Fruit fly (Drosophila melanogaster): Measurements from ENCODE around the gene CG32987.

Gene CG32987

dm6 chr2L:8844693-8845092, 18.9 kb upstream of the CG32987 start:
- no peak for TF ChIP-seq Myc (optimal IDR thresholded peaks at IDR 0.05)

- TF ChIP-seq psq (optimal IDR thresholded peaks at IDR 0.05), result no peak
- TF ChIP-seq h (optimal IDR thresholded peaks at IDR 0.05), result no peak
- no peak for TF ChIP-seq Myc (optimal IDR thresholded peaks at IDR 0.05)
- TF ChIP-seq Sin3A (optimal IDR thresholded peaks at IDR 0.05), result no peak
- TF ChIP-seq insv (optimal IDR thresholded peaks at IDR 0.05), result no peak
- no peak for TF ChIP-seq ttk (optimal IDR thresholded peaks at IDR 0.05)
Measured at dm6 chr2L:8845931-8846330, 17.7 kb upstream of the CG32987 start.

DNA sequence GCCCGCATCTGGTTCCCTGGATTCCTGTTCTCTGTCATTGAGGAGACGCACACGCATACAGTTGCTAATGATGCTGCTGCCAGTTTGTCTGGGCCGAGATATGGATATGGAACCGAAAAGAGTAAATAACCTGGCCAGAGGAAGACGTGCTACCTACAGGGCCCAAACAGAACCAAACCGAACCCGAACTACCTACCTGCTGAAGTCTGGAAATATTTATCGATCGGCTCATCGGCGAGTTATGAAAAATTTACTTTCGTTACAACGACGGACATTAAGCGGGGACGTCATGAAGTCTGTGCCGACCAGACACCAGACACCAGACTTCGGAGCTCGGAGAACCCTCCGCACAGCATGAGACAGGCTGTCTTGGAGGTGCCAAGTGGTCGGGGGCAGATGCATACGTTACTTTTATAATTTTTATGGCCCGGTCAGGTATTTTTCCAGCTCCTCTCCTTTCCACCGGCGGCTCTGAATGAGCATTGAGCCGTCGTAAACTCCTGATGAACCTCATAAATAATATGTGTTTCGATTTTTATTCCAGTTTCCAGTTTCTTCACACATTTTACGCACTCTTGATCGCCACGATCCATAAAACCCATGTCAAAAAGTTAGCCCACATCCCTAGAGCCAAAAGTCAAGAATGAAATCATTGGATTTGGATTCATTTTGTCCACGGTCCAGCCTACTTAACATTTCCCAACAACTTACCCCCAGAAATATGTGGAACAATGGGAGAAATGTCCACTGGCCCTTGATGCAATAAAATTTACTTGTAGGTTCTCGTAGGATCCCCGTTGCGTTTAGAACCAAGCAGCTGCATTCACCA, 16.7 kb upstream of the CG32987 start:
- TF ChIP-seq ttk (optimal IDR thresholded peaks at IDR 0.05), result no peak
- TF ChIP-seq Myc (optimal IDR thresholded peaks at IDR 0.05), result no peak
- TF ChIP-seq psq (optimal IDR thresholded peaks at IDR 0.05), result no peak

DNA sequence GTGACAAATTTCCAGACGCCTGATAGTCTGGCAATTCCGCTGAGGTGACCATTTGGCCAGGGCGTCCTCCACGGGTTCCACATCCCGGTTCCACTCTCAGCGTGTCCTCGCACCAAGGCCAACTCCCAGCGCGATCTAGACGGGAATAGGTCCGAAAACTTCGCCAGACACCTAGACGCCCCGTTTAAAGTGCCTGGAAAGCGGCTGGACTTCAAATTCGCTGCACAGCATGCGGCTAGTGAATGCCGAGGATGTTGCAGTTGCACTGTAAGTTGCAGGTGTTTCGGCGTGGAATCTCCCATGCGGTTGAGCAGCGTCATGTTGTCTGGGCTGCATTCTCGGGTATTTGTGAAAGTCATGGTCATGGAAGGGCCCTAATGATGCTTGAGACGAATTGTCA, 14.4 kb upstream of the CG32987 start:
- TF ChIP-seq Myc (optimal IDR thresholded peaks at IDR 0.05), result no peak
- no peak for TF ChIP-seq psq (optimal IDR thresholded peaks at IDR 0.05)
- TF ChIP-seq ttk (optimal IDR thresholded peaks at IDR 0.05), result no peak
- no peak for TF ChIP-seq insv (optimal IDR thresholded peaks at IDR 0.05)
- TF ChIP-seq Sin3A (optimal IDR thresholded peaks at IDR 0.05), result no peak
- no peak for TF ChIP-seq h (optimal IDR thresholded peaks at IDR 0.05)

DNA sequence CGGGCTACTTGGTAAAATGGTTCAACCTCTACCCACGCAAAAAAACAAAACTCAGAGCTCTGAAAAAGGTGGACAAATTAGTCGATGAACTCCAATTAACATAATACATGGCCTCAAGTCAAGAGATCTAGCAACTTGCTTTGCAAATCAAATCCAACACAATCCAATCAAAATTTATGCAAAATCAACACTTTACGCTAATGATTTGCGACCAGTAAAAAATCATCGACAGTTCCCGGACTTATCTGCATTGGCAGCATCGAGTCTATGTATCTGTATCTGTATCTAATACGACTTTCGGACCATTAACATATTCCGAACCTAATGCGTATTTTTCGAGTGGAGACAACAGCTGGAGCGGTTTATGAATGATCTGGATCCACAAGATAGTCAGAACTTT, 12.6 kb upstream of the CG32987 start:
- no peak for TF ChIP-seq Myc (optimal IDR thresholded peaks at IDR 0.05)

DNA sequence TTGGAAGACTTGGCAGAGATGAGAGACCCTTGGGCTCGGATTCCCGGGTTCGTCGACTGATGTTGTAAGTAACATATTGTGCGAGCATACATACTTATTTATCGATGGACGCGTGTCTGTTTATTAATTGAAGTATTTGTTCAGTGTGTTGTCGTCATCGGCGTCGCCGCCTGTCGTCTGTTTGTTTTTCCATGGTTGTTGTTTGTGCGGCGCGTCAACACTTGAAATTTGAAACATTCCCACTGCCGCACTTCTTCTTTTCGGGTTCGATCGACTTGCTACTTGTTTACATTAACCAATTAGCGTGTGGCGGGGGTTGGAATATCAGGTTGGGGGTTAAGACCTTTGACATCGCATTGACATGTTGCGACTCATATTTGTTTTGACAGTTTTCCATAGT, 11.4 kb upstream of the CG32987 start:
- TF ChIP-seq ttk (optimal IDR thresholded peaks at IDR 0.05) (no peak), psq (optimal IDR thresholded peaks at IDR 0.05) (no peak), h (optimal IDR thresholded peaks at IDR 0.05) (no peak), Sin3A (optimal IDR thresholded peaks at IDR 0.05) (no peak), Myc (optimal IDR thresholded peaks at IDR 0.05) (no peak), insv (optimal IDR thresholded peaks at IDR 0.05) (no peak)

dm6 chr2L:8855482-8855881, 8.1 kb upstream of the CG32987 start:
- TF ChIP-seq ttk (optimal IDR thresholded peaks at IDR 0.05) (no peak), h (optimal IDR thresholded peaks at IDR 0.05) (no peak), insv (optimal IDR thresholded peaks at IDR 0.05) (no peak), psq (optimal IDR thresholded peaks at IDR 0.05) (no peak), Sin3A (optimal IDR thresholded peaks at IDR 0.05) (no peak), Myc (optimal IDR thresholded peaks at IDR 0.05) (no peak)

- TF ChIP-seq ttk (optimal IDR thresholded peaks at IDR 0.05) (no peak), insv (optimal IDR thresholded peaks at IDR 0.05) (no peak), psq (optimal IDR thresholded peaks at IDR 0.05) (no peak), Myc (optimal IDR thresholded peaks at IDR 0.05) (no peak), h (optimal IDR thresholded peaks at IDR 0.05) (no peak)
Measured at dm6 chr2L:8857752-8858151, 5.9 kb upstream of the CG32987 start.

DNA sequence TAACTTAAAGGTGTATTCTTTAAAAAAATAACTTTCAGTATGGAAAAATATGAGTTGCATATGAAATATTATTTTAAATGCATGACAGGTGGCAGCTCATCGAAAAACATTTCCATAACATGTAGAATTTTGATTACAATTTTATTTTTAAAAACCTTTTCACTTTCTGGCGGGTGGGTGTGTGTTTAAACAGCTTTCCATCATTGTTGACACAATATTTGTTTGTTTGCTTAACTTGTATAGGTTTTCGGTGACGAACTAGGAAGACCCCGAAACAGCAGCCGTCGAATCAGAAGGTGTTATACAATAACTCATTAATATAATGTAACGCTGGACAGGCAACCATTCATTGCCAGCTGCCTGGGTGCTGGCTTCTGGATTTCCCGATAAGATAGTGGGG, 3.8 kb upstream of the CG32987 start:
- TF ChIP-seq h (optimal IDR thresholded peaks at IDR 0.05), result no peak
- no peak for TF ChIP-seq insv (optimal IDR thresholded peaks at IDR 0.05)

dm6 chr2L:8860767-8861166, 2.8 kb upstream of the CG32987 start:
- TF ChIP-seq ttk (optimal IDR thresholded peaks at IDR 0.05), result no peak
- no peak for TF ChIP-seq Sin3A (optimal IDR thresholded peaks at IDR 0.05)
- no peak for TF ChIP-seq h (optimal IDR thresholded peaks at IDR 0.05)
- TF ChIP-seq psq (optimal IDR thresholded peaks at IDR 0.05), result no peak
- no peak for TF ChIP-seq insv (optimal IDR thresholded peaks at IDR 0.05)
- TF ChIP-seq Myc (optimal IDR thresholded peaks at IDR 0.05), result no peak

DNA sequence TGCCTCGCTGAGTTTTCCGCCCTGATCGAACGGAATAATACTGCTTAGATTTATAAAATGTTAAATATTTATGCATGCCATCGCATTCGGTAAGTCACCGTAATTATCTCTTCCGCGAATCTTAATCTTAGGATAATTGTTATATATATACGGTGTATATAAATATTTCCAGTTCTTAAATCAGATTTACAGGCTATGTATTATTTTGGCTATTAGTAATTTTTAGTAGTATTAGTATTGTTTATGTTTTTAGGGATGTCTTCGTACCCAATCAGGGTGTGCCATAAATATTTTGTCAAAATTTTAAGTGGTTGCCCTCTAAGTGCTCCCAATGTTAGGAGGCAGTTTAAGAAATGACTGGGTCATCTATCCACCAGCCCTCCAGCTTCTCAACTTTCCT, 1.1 kb upstream of the CG32987 start, which contains the start of gene CG32986:
Gene CG32986 (plus strand): TSS at position 301 of the 400 bp plus-strand sequence.
- TF ChIP-seq psq (optimal IDR thresholded peaks at IDR 0.05) (no peak), ttk (optimal IDR thresholded peaks at IDR 0.05) (no peak)

dm6 chr2L:8864564-8864963, 953 bp downstream of the CG32987 start, which contains the start of gene CG32988:
CG32988 (plus strand) TSS chr2L:8864864.
- TF ChIP-seq h (optimal IDR thresholded peaks at IDR 0.05), result no peak
- TF ChIP-seq Myc (optimal IDR thresholded peaks at IDR 0.05), result no peak
- no peak for TF ChIP-seq Sin3A (optimal IDR thresholded peaks at IDR 0.05)
- no peak for TF ChIP-seq psq (optimal IDR thresholded peaks at IDR 0.05)
- TF ChIP-seq insv (optimal IDR thresholded peaks at IDR 0.05), result no peak
- TF ChIP-seq ttk (optimal IDR thresholded peaks at IDR 0.05), result no peak

DNA sequence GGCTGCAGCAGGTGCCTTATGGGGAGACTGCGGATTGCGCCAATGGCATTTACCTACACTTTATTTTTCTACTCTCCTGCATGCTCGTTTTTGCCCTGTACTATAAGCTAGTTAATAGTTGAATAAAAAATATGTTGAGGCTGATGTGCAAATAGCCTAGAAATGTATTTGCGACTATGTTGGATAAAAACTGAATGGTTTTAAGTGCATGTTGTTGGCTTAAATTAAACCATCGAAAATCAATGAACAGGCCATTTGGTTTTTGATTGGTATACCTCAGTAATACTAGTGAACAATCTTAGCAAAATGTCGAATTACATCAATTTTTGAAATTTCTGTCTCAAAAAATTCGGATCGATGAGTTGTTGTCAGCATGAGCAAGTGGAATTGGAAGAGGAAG, 1.9 kb downstream of the CG32987 start, which contains the start of gene CG32983:
Gene CG32983 (plus strand): TSS at position 301 of the 400 bp plus-strand sequence.
- TF ChIP-seq ttk (optimal IDR thresholded peaks at IDR 0.05) (no peak), Sin3A (optimal IDR thresholded peaks at IDR 0.05) (no peak), insv (optimal IDR thresholded peaks at IDR 0.05) (no peak), Myc (optimal IDR thresholded peaks at IDR 0.05) (no peak), h (optimal IDR thresholded peaks at IDR 0.05) (no peak), psq (optimal IDR thresholded peaks at IDR 0.05) (no peak)

- TF ChIP-seq insv (optimal IDR thresholded peaks at IDR 0.05) (no peak), psq (optimal IDR thresholded peaks at IDR 0.05) (no peak), h (optimal IDR thresholded peaks at IDR 0.05) (no peak), ttk (optimal IDR thresholded peaks at IDR 0.05) (no peak), Sin3A (optimal IDR thresholded peaks at IDR 0.05) (no peak), Myc (optimal IDR thresholded peaks at IDR 0.05) (no peak)
Measured at dm6 chr2L:8866467-8866866, 2.9 kb downstream of the CG32987 start, which contains the start of gene CG9483. CG9483 (plus strand) TSS chr2L:8866767.

Data from Kc167 (cell line).